Worm (Caenorhabditis elegans) whole organism, young adult: ENCODE results near the gene srg-61.

Source experiments
- C06A6.2 ChIP-seq: fragments of 200-800 bp; sonication (Bioruptor generic); conservative IDR thresholded peaks from 2 replicates; pipeline ENCODE4 v1.3.6; 2022; ENCODE audit warnings: missing genetic modification characterization, missing compliant biosample characterization
- F10E7.11 ChIP-seq: sonication (generic microtip); optimal IDR thresholded peaks from 2 replicates; lab custom pipeline; 2017; ENCODE audit warnings: mild to moderate bottlenecking, missing genetic modification characterization, moderate library complexity, missing compliant biosample characterization
- F23B12.7 ChIP-seq: sonication (generic microtip); optimal IDR thresholded peaks from 2 replicates; lab custom pipeline; 2017; ENCODE audit warnings: missing genetic modification characterization, mild to moderate bottlenecking, missing compliant biosample characterization, antibody characterized with exemption, moderate library complexity; ENCODE audit not compliant: insufficient read depth
- F33H1.4 ChIP-seq: fragments of 200-800 bp; sonication (Bioruptor generic); IDR thresholded peaks from 2 replicates; pipeline ENCODE4 v1.3.6; 2022; ENCODE audit warnings: missing genetic modification reagents, missing genetic modification characterization, missing compliant biosample characterization
- F49E8.2 ChIP-seq: sonication (generic microtip); optimal IDR thresholded peaks from 3 replicates; lab custom pipeline; 2017; ENCODE audit warnings: missing genetic modification characterization, mild to moderate bottlenecking, missing compliant biosample characterization, antibody characterized with exemption, moderate library complexity; ENCODE audit not compliant: insufficient read depth
- F52B5.7 ChIP-seq: sonication (generic microtip); optimal IDR thresholded peaks from 2 replicates; lab custom pipeline; 2016; ENCODE audit warnings: mild to moderate bottlenecking, missing genetic modification characterization, missing compliant biosample characterization
- T07F8.4 ChIP-seq: sonication (generic microtip); optimal IDR thresholded peaks from 2 replicates; lab custom pipeline; 2016; ENCODE audit warnings: mild to moderate bottlenecking, missing genetic modification characterization, moderate library complexity, missing compliant biosample characterization
- T26A5.8 ChIP-seq: sonication (generic microtip); optimal IDR thresholded peaks from 2 replicates; lab custom pipeline; 2016; ENCODE audit warnings: missing genetic modification characterization, missing compliant biosample characterization
- Y79H2A.3 ChIP-seq: fragments of 200-800 bp; sonication (Bioruptor generic); conservative IDR thresholded peaks from 2 replicates; pipeline ENCODE4 v1.3.6; 2022; ENCODE audit warnings: missing genetic modification reagents, missing genetic modification characterization, missing compliant biosample characterization
- Y95B8A.8 ChIP-seq: fragments of 200-800 bp; sonication (Bioruptor generic); IDR thresholded peaks from 2 replicates; pipeline ENCODE4 v1.3.6; 2022; ENCODE audit warnings: missing genetic modification reagents, missing genetic modification characterization, missing compliant biosample characterization
- aptf-2 ChIP-seq: fragments of 200-800 bp; sonication (Bioruptor generic); conservative IDR thresholded peaks from 2 replicates; pipeline ENCODE4 v1.3.6; 2022; ENCODE audit warnings: missing genetic modification reagents, missing genetic modification characterization, missing compliant biosample characterization
- atf-7 ChIP-seq: sonication (generic microtip); optimal IDR thresholded peaks from 2 replicates; lab custom pipeline; 2017; ENCODE audit warnings: mild to moderate bottlenecking, missing genetic modification characterization, missing compliant biosample characterization
- attf-3 ChIP-seq: fragments of 200-800 bp; sonication (Bioruptor generic); conservative IDR thresholded peaks from 2 replicates; pipeline ENCODE4 v1.3.6; 2022; ENCODE audit warnings: missing genetic modification reagents, missing genetic modification characterization, missing compliant biosample characterization
- attf-6 ChIP-seq: fragments of 200-800 bp; sonication (Bioruptor generic); IDR thresholded peaks from 2 replicates; pipeline ENCODE4 v1.3.6; 2022; ENCODE audit warnings: missing genetic modification reagents, missing genetic modification characterization, missing compliant biosample characterization
- bed-1 ChIP-seq: fragments of 200-800 bp; sonication (Bioruptor generic); IDR thresholded peaks from 2 replicates; pipeline ENCODE4 v1.3.6; 2022; ENCODE audit warnings: missing genetic modification reagents, missing genetic modification characterization, missing compliant biosample characterization
- ceh-40 ChIP-seq: fragments of 200-800 bp; sonication (Bioruptor generic); IDR thresholded peaks from 2 replicates; pipeline ENCODE4 v1.3.6; 2022; ENCODE audit warnings: missing genetic modification characterization, missing compliant biosample characterization
- ceh-79 ChIP-seq: sonication (generic microtip); optimal IDR thresholded peaks from 2 replicates; lab custom pipeline; 2017; ENCODE audit warnings: mild to moderate bottlenecking, missing genetic modification characterization, missing compliant biosample characterization
- dox-1 ChIP-seq: fragments of 200-800 bp; sonication (Bioruptor generic); IDR thresholded peaks from 2 replicates; pipeline ENCODE4 v1.3.6; 2022; ENCODE audit warnings: missing genetic modification reagents, missing genetic modification characterization, missing compliant biosample characterization
- efl-1 ChIP-seq: fragments of 150-350 bp; optimal IDR thresholded peaks from 2 replicates; lab custom pipeline; 2014; ENCODE audit warnings: missing biosample characterization, missing genetic modification reagents, missing genetic modification characterization
- egl-18 ChIP-seq: fragments of 200-800 bp; sonication (Bioruptor generic); IDR thresholded peaks from 2 replicates; pipeline ENCODE4 v1.3.6; 2022; ENCODE audit warnings: missing genetic modification reagents, missing genetic modification characterization, missing compliant biosample characterization
- fkh-3 ChIP-seq: sonication (generic microtip); optimal IDR thresholded peaks from 2 replicates; lab custom pipeline; 2016; ENCODE audit warnings: mild to moderate bottlenecking, missing genetic modification characterization, missing compliant biosample characterization
- hmg-20 ChIP-seq: fragments of 200-800 bp; sonication (Bioruptor generic); IDR thresholded peaks from 2 replicates; pipeline ENCODE4 v1.3.6; 2022; ENCODE audit warnings: missing genetic modification reagents, missing genetic modification characterization, missing compliant biosample characterization
- hsf-1 ChIP-seq: fragments of 200-800 bp; sonication (Bioruptor generic); IDR thresholded peaks from 2 replicates; pipeline ENCODE4 v1.3.6; 2022; ENCODE audit warnings: missing genetic modification reagents, missing genetic modification characterization, missing compliant biosample characterization
- lag-1 ChIP-seq: fragments of 200-800 bp; sonication (Bioruptor generic); IDR thresholded peaks from 2 replicates; pipeline ENCODE4 v1.3.6; 2022; ENCODE audit warnings: missing genetic modification reagents, missing genetic modification characterization, missing compliant biosample characterization
- let-607 ChIP-seq, 2 experiments: fragments of 200-800 bp in 1 of 2; sonication (Bioruptor generic) in 1 of 2; sonication (generic microtip) in 1 of 2; optimal IDR thresholded peaks; 2 replicates each; lab custom pipeline; 2016 to 2018; ENCODE audit warnings: mild to moderate bottlenecking in 2 of 2, missing compliant biosample characterization in 2 of 2, missing genetic modification characterization in 2 of 2, moderate library complexity in 2 of 2, missing genotype in 1 of 2
- lin-26 ChIP-seq: fragments of 200-800 bp; sonication (Bioruptor generic); IDR thresholded peaks from 2 replicates; pipeline ENCODE4 v1.3.6; 2022; ENCODE audit warnings: missing genetic modification reagents, missing genetic modification characterization, missing compliant biosample characterization
- lir-1 ChIP-seq: fragments of 200-800 bp; sonication (Bioruptor generic); conservative IDR thresholded peaks from 2 replicates; pipeline ENCODE4 v1.3.6; 2022; ENCODE audit warnings: missing genetic modification reagents, missing genetic modification characterization, missing compliant biosample characterization
- lsl-1 ChIP-seq: fragments of 200-800 bp; sonication (Bioruptor generic); optimal IDR thresholded peaks from 2 replicates; lab custom pipeline; 2018; ENCODE audit warnings: mild to moderate bottlenecking, missing genetic modification characterization, moderate library complexity, missing compliant biosample characterization
- lsy-27 ChIP-seq: sonication (generic microtip); optimal IDR thresholded peaks from 2 replicates; lab custom pipeline; 2017; ENCODE audit warnings: missing genetic modification characterization, mild to moderate bottlenecking, missing compliant biosample characterization, antibody characterized with exemption, missing genotype, borderline replicate concordance; ENCODE audit not compliant: insufficient read depth
- mes-4 ChIP-seq: sonication (generic microtip); optimal IDR thresholded peaks from 2 replicates; lab custom pipeline; 2016; ENCODE audit warnings: missing genotype, missing genetic modification characterization, missing compliant biosample characterization
- nhr-80 ChIP-seq: sonication (generic microtip); optimal IDR thresholded peaks from 2 replicates; lab custom pipeline; 2016; ENCODE audit warnings: missing genetic modification characterization, missing compliant biosample characterization
- nhr-90 ChIP-seq: sonication (generic microtip); optimal IDR thresholded peaks from 2 replicates; lab custom pipeline; 2016; ENCODE audit warnings: missing genotype, mild to moderate bottlenecking, missing genetic modification characterization, missing compliant biosample characterization
- rcor-1 ChIP-seq: fragments of 200-800 bp; sonication (Bioruptor generic); IDR thresholded peaks from 2 replicates; pipeline ENCODE4 v1.3.6; 2022; ENCODE audit warnings: missing genetic modification reagents, missing genetic modification characterization, missing compliant biosample characterization
- rpc-1 ChIP-seq, 2 experiments: fragments of 150-350 bp in 1 of 2; sonication (generic microtip) in 1 of 2; optimal IDR thresholded peaks; 2 replicates each; lab custom pipeline; 2014 to 2018; ENCODE audit warnings: missing biosample characterization in 1 of 2, missing genetic modification characterization in 1 of 2, missing genetic modification reagents in 1 of 2, missing genotype in 1 of 2
- sdz-38 ChIP-seq: sonication (generic microtip); optimal IDR thresholded peaks from 2 replicates; lab custom pipeline; 2016; ENCODE audit warnings: missing genotype, missing genetic modification characterization, missing compliant biosample characterization
- snpc-1.1 ChIP-seq: sonication (generic microtip); optimal IDR thresholded peaks from 2 replicates; lab custom pipeline; 2017; ENCODE audit warnings: missing genetic modification characterization, mild to moderate bottlenecking, missing compliant biosample characterization, antibody characterized with exemption, moderate library complexity, missing genotype, missing genetic modification reagents; ENCODE audit not compliant: insufficient read depth
- snpc-1.3 ChIP-seq: sonication (generic microtip); optimal IDR thresholded peaks from 2 replicates; lab custom pipeline; 2017; ENCODE audit warnings: missing genetic modification characterization, mild to moderate bottlenecking, missing compliant biosample characterization, antibody characterized with exemption, moderate library complexity, missing genotype, missing genetic modification reagents; ENCODE audit not compliant: insufficient read depth
- snpc-3.4 ChIP-seq: sonication (generic microtip); optimal IDR thresholded peaks from 2 replicates; lab custom pipeline; 2017; ENCODE audit warnings: missing genetic modification characterization, mild to moderate bottlenecking, missing compliant biosample characterization, antibody characterized with exemption, moderate library complexity, missing genotype, missing genetic modification reagents
- snpc-4 ChIP-seq, 5 experiments: fragments of 150-350 bp in 1 of 5; sonication (generic microtip) in 4 of 5; optimal IDR thresholded peaks; 2 replicates each; lab custom pipeline; 2014 to 2018; ENCODE audit warnings: missing genetic modification characterization in 5 of 5, missing biosample characterization in 3 of 5, antibody characterized with exemption in 2 of 5, mild to moderate bottlenecking in 2 of 5, missing compliant biosample characterization in 2 of 5, missing genotype in 2 of 5, moderate library complexity in 2 of 5, missing genetic modification reagents in 1 of 5
- somi-1 ChIP-seq: fragments of 200-800 bp; sonication (Bioruptor generic); optimal IDR thresholded peaks from 2 replicates; lab custom pipeline; 2018; ENCODE audit warnings: mild to moderate bottlenecking, missing genetic modification characterization, missing compliant biosample characterization
- tbx-9 ChIP-seq: sonication (generic microtip); optimal IDR thresholded peaks from 2 replicates; lab custom pipeline; 2016; ENCODE audit warnings: borderline replicate concordance, missing genetic modification characterization, inconsistent platforms, missing compliant biosample characterization
- tlf-1 ChIP-seq: fragments of 200-800 bp; sonication (Bioruptor generic); optimal IDR thresholded peaks from 2 replicates; lab custom pipeline; 2018; ENCODE audit warnings: mild to moderate bottlenecking, missing genetic modification characterization, missing compliant biosample characterization
- zim-3 ChIP-seq: sonication (generic microtip); optimal IDR thresholded peaks from 2 replicates; lab custom pipeline; 2017; ENCODE audit warnings: mild to moderate bottlenecking, missing genetic modification characterization, moderate library complexity, missing compliant biosample characterization
- ztf-22 ChIP-seq: fragments of 200-800 bp; sonication (Bioruptor generic); optimal IDR thresholded peaks from 2 replicates; lab custom pipeline; 2018; ENCODE audit warnings: mild to moderate bottlenecking, missing genetic modification characterization, moderate library complexity, missing compliant biosample characterization
- ztf-26 ChIP-seq: sonication (generic microtip); optimal IDR thresholded peaks from 2 replicates; lab custom pipeline; 2017; ENCODE audit warnings: missing genetic modification characterization, missing compliant biosample characterization
- ztf-6 ChIP-seq: fragments of 200-800 bp; sonication (Bioruptor generic); IDR thresholded peaks from 2 replicates; pipeline ENCODE4 v1.3.6; 2022; ENCODE audit warnings: missing genetic modification reagents, missing genetic modification characterization, missing compliant biosample characterization

The srg-61 gene

ce11 chrV:2742298-2742697, 2.2 kb upstream of the srg-61 start, which contains the start of gene srg-62:
Gene srg-62, minus strand, starts transcription at chrV:2742398.
- TF ChIP-seq F10E7.11 (tag; lab: Kevin White, UChicago) (no peak), aptf-2 (no peak), atf-7 (tag; lab: Kevin White, UChicago) (no peak), lsl-1 (GFP tag; lab: Kevin White, UChicago) (no peak), C06A6.2 (no peak), rpc-1 (optimal IDR thresholded peaks at IDR 0.05; lab: Kevin White, UChicago) (no peak), rpc-1 (tag; optimal IDR thresholded peaks at IDR 0.05; lab: Kevin White, UChicago) (no peak), mes-4 (no peak), lir-1 (GFP tag; lab: Robert Waterston, UW) (no peak), snpc-3.4 (tag; lab: Kevin White, UChicago) (no peak), efl-1 (GFP tag; lab: Kevin White, UChicago) (no peak), F33H1.4 (GFP tag; lab: Robert Waterston, UW) (no peak), nhr-90 (tag; lab: Kevin White, UChicago) (no peak), attf-3 (GFP tag; lab: Robert Waterston, UW) (no peak), ztf-22 (GFP tag; lab: Kevin White, UChicago) (no peak), lsy-27 (no peak), bed-1 (GFP tag; lab: Robert Waterston, UW) (no peak), ztf-26 (tag; lab: Kevin White, UChicago) (no peak), lag-1 (GFP tag; lab: Robert Waterston, UW) (no peak), somi-1 (no peak)

- TF ChIP-seq nhr-80 (no peak), F52B5.7 (tag; lab: Kevin White, UChicago) (no peak), ceh-79 (no peak), snpc-1.3 (no peak), F49E8.2 (tag; lab: Kevin White, UChicago) (no peak), rcor-1 (GFP tag; lab: Robert Waterston, UW) (no peak), lin-26 (GFP tag; lab: Robert Waterston, UW) (peak; percentile 56; the same call in 1 of the 2 replicates), tbx-9 (tag; lab: Kevin White, UChicago) (no peak), T26A5.8 (tag; lab: Kevin White, UChicago) (no peak), snpc-1.1 (peak; percentile 82), dox-1 (no peak), let-607 (tag; optimal IDR thresholded peaks at IDR 0.05; lab: Kevin White, UChicago) (no peak), snpc-4 (GFP tag; optimal IDR thresholded peaks at IDR 0.05; lab: Kevin White, UChicago) (peak; percentile 80), snpc-4 (tag; optimal IDR thresholded peaks at IDR 0.05; lab: Kevin White, UChicago) (peak in 3 of 4 experiments; percentile 83 to 93 (median 92)), Y95B8A.8 (GFP tag; lab: Robert Waterston, UW) (no peak), atf-7 (tag; lab: Kevin White, UChicago) (no peak), somi-1 (no peak), zim-3 (no peak), F23B12.7 (no peak), egl-18 (GFP tag; lab: Robert Waterston, UW) (no peak), tlf-1 (GFP tag; lab: Kevin White, UChicago) (no peak), fkh-3 (no peak), hmg-20 (GFP tag; lab: Robert Waterston, UW) (no peak), ztf-6 (GFP tag; lab: Robert Waterston, UW) (no peak), attf-3 (GFP tag; lab: Robert Waterston, UW) (no peak), attf-6 (GFP tag; lab: Robert Waterston, UW) (no peak), T07F8.4 (tag; lab: Kevin White, UChicago) (no peak), sdz-38 (tag; lab: Kevin White, UChicago) (no peak), hsf-1 (GFP tag; lab: Robert Waterston, UW) (no peak), Y79H2A.3 (GFP tag; lab: Robert Waterston, UW) (no peak), snpc-3.4 (tag; lab: Kevin White, UChicago) (peak; percentile 24), ceh-40 (GFP tag; lab: Robert Waterston, UW) (no peak)
Measured at ce11 chrV:2739607-2740006, 521 bp downstream of the srg-61 start.
